Worm (Caenorhabditis elegans): ENCODE results near the gene W03F9.11.

W03F9.11 gene

DNA sequence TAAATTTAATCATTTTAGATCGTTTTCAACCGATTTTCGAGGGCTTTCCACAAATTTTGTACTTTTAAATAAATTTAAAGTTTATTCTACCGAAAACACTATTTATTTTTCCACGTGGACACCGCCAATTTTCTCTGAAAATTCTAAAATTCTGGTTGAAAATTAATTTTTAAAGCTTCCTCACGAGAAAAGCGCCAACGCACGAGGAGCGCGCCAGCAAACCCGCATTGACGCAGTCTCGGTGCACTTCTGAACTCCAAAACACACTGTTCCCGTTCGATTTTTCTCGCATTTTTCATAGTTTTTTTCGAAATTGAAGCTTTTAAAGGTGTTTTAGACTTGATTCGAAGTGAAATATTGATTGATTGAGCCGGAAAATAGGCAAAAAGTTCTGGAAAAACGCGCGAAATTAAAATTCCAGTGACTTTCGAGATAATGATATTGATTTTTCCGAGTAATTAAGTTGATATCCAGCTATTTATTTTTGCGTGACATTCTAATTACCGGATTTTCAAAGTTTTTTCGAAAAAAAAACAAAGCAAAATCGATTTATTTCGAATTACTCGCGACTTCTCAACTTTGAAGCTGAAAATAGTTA, 35.8 kb upstream of the W03F9.11 start, which contains the start of gene cul-3:
Gene cul-3 (plus strand): TSS at position 548 of the 598 bp plus-strand sequence.
- TF ChIP-seq ztf-16 (tag; optimal IDR thresholded peaks at IDR 0.05) = peak; percentile 17
- TF ChIP-seq ceh-6 (GFP tag; optimal IDR thresholded peaks at IDR 0.05) = no peak
- TF ChIP-seq nfya-1 (tag; optimal IDR thresholded peaks at IDR 0.05) = peak; percentile 39
- no peak for TF ChIP-seq nhr-232 (tag; optimal IDR thresholded peaks at IDR 0.05)
- TF ChIP-seq unc-42 (tag; optimal IDR thresholded peaks at IDR 0.05) = peak; percentile 4
- no peak for TF ChIP-seq ceh-19 (GFP tag; optimal IDR thresholded peaks at IDR 0.05)
- no peak for TF ChIP-seq nhr-11 (tag; optimal IDR thresholded peaks at IDR 0.05)

DNA sequence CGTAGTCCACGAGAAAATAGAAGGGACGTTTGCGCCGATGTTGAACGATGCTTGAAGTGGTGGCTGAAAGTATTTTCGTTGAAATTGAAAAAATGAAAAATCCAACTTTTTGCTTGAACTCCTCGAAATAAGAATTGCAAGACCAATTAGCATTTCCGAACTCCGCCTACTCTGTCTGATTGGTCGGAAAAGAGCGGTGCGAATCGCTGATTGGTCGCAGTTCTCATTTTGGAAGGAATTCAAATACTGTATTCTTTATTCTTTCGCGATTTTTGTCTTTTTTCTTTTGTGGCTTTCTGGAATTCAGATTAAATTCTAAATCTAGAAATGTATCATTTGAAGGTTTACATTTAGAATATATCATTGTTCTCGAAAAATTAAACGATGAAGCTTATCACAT, 33.4 kb upstream of the W03F9.11 start:
- TF ChIP-seq nfya-1 (tag; optimal IDR thresholded peaks at IDR 0.05) (peak; percentile 73), tbx-2 (tag; optimal IDR thresholded peaks at IDR 0.05) (no peak)

DNA sequence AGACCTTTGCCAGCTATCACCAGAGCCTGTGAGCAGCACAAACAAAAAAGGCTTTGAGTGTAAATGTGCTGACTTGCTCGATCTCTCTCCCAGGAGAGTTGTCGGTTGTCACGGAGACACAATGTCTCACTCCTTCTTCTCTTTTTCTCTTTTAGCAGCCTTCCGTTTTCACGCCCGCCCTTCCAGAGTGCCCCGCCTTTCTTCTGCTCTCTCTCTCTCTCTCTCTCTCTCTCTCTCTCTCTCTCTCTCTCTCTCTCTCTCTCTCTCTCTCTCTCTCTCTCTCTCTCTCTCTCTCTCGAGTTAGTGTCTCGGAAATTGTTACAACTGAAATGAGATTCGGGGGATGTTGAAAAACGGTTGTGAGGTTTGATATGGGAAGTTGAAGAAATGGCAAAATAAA, 32.3 kb upstream of the W03F9.11 start:
- TF ChIP-seq T23F11.4 (GFP tag; optimal IDR thresholded peaks at IDR 0.05) = peak; percentile 1
- no peak for TF ChIP-seq madf-2 (tag; optimal IDR thresholded peaks at IDR 0.05)
- no peak for TF ChIP-seq ahr-1 (tag; optimal IDR thresholded peaks at IDR 0.05)

ce11 chrV:172110-172509, 31.0 kb upstream of the W03F9.11 start, which contains the start of gene cfap-36:
TSS of gene cfap-36 (minus strand) at chrV:172210.
- TF ChIP-seq ttx-3 (tag; optimal IDR thresholded peaks at IDR 0.05) (no peak), K09A11.1 (tag; optimal IDR thresholded peaks at IDR 0.05; ENCODE audit: insufficient read depth) (no peak), fax-1 (tag; optimal IDR thresholded peaks at IDR 0.05) (no peak), pag-3 (tag; optimal IDR thresholded peaks at IDR 0.05; ENCODE audit: borderline replicate concordance) (no peak), nfya-1 (tag; optimal IDR thresholded peaks at IDR 0.05) (no peak)

DNA sequence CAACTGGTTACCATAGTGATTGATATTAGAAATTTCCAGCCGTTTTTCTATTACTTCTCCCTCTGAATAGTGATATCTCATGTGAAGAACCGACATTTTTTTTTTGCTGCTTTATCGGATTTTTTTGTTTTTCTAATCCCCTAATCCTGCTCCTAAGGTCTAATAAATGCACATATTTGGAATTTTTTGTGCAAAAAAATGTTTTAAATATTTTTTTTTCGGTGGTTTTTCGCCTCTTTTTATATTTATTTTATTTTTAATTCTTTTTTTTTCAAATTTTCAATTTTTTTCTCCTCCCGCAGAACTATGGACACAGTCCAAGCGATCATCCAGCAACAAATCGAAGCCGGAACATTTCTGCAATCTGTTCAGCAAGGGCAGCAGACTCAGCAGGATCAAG, 25.5 kb upstream of the W03F9.11 start, which contains the start of gene Y108G3AL.2:
Gene Y108G3AL.2 (plus strand): TSS at position 301 of the 400 bp plus-strand sequence.
- TF ChIP-seq unc-42 (tag; optimal IDR thresholded peaks at IDR 0.05) (no peak), hlh-30 (tag; optimal IDR thresholded peaks at IDR 0.05; ENCODE audit: insufficient read depth) (no peak), unc-55 (GFP tag; optimal IDR thresholded peaks at IDR 0.05) (no peak)

ce11 chrV:156044-156869, 15.1 kb upstream of the W03F9.11 start, which contains the start of gene ttb-1:
TSS of gene ttb-1 (plus strand) at chrV:156819.
- TF ChIP-seq ceh-9 (tag; optimal IDR thresholded peaks at IDR 0.05) = no peak
- TF ChIP-seq ceh-14 (tag; optimal IDR thresholded peaks at IDR 0.05) = no peak
- TF ChIP-seq elt-4 (tag; optimal IDR thresholded peaks at IDR 0.05) = no peak
- TF ChIP-seq pax-1 (tag; optimal IDR thresholded peaks at IDR 0.05) = no peak
- TF ChIP-seq ztf-16 (tag; optimal IDR thresholded peaks at IDR 0.05) = peak; percentile 18
- TF ChIP-seq ahr-1 (tag; optimal IDR thresholded peaks at IDR 0.05) = no peak
- TF ChIP-seq mec-3 (tag; optimal IDR thresholded peaks at IDR 0.05; ENCODE audit: borderline replicate concordance) = peak; percentile 1
- no peak for TF ChIP-seq ceh-48 (tag; optimal IDR thresholded peaks at IDR 0.05)
- TF ChIP-seq ceh-19 (GFP tag; optimal IDR thresholded peaks at IDR 0.05) = no peak
- TF ChIP-seq ceh-6 (GFP tag; optimal IDR thresholded peaks at IDR 0.05) = no peak
- no peak for TF ChIP-seq pha-4 (tag; optimal IDR thresholded peaks at IDR 0.05)
- TF ChIP-seq ceh-18 (tag; optimal IDR thresholded peaks at IDR 0.05) = no peak
- TF ChIP-seq F13H6.1 (tag; optimal IDR thresholded peaks at IDR 0.05) = no peak
- peak; percentile 61 for TF ChIP-seq zip-5 (tag; optimal IDR thresholded peaks at IDR 0.05)
- no peak for TF ChIP-seq unc-86 (tag; optimal IDR thresholded peaks at IDR 0.05)
- no peak for TF ChIP-seq ama-1 (optimal IDR thresholded peaks at IDR 0.05)
- peak; percentile 80 for TF ChIP-seq ceh-2 (tag; optimal IDR thresholded peaks at IDR 0.05)
- TF ChIP-seq hlh-30 (tag; optimal IDR thresholded peaks at IDR 0.05; ENCODE audit: insufficient read depth) = no peak
- no peak for TF ChIP-seq npax-4 (tag; optimal IDR thresholded peaks at IDR 0.05)
- TF ChIP-seq che-1 (tag; optimal IDR thresholded peaks at IDR 0.05) = no peak
- TF ChIP-seq ceh-31 (tag; optimal IDR thresholded peaks at IDR 0.05) = peak; percentile 74
- no peak for TF ChIP-seq sox-2 (GFP tag; IDR thresholded peaks at IDR 0.05)
- no peak for TF ChIP-seq ceh-22 (tag; optimal IDR thresholded peaks at IDR 0.05)
- peak; percentile 14 for TF ChIP-seq hlh-8 (tag; optimal IDR thresholded peaks at IDR 0.05)
- TF ChIP-seq pqm-1 (tag; optimal IDR thresholded peaks at IDR 0.05) = no peak
- no peak for TF ChIP-seq nfya-1 (tag; optimal IDR thresholded peaks at IDR 0.05)
- TF ChIP-seq odd-2 (tag; optimal IDR thresholded peaks at IDR 0.05) = no peak
- peak; percentile 31 for TF ChIP-seq hlh-6 (tag; optimal IDR thresholded peaks at IDR 0.05)
- no peak for TF ChIP-seq sdc-2 (tag; optimal IDR thresholded peaks at IDR 0.05)

All from whole organism, late embryonic.